Worm (Caenorhabditis elegans): ENCODE data around the gene C03E10.1.

C03E10.1 gene

DNA sequence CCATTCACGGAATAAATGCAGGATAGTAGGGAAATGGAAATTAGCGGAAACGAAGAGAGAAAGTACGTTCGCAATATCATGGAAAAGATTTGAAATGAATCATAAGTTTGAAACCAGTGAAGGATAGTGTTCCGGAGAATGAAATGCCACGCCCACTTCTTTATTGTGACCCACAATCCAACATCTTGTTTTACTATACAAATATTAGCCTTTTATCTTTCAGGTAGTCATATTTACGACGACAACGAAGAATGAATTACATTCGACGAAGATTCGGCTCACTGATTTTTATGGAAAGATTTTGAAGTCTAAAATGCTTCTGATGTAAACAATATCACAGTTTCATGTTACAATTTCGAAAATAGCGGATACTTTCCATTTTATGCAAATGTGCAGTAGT is 25.8 kb downstream of the C03E10.1 start, which contains the start of gene cutl-18:
Gene cutl-18, minus strand, starts transcription at position 101 of the 400 bp plus-strand sequence.
- TF ChIP-seq mdl-1 (tag; optimal IDR thresholded peaks at IDR 0.05) (no peak), fos-1 (tag; optimal IDR thresholded peaks at IDR 0.05) (no peak), ama-1 (optimal IDR thresholded peaks at IDR 0.05) (no peak), nhr-43 (tag; optimal IDR thresholded peaks at IDR 0.05; ENCODE audit: poor library complexity, severe bottlenecking) (no peak), nhr-76 (tag; optimal IDR thresholded peaks at IDR 0.05) (no peak), tbx-2 (tag; optimal IDR thresholded peaks at IDR 0.05) (no peak), fkh-10 (GFP tag; optimal IDR thresholded peaks at IDR 0.05) (no peak), eor-1 (tag; optimal IDR thresholded peaks at IDR 0.05) (no peak), nhr-12 (tag; optimal IDR thresholded peaks at IDR 0.05) (no peak), nhr-11 (tag; optimal IDR thresholded peaks at IDR 0.05) (no peak), elt-1 (tag; optimal IDR thresholded peaks at IDR 0.05) (no peak), nhr-237 (tag; optimal IDR thresholded peaks at IDR 0.05) (no peak), ztf-11 (tag; optimal IDR thresholded peaks at IDR 0.05) (no peak), fkh-2 (tag; optimal IDR thresholded peaks at IDR 0.05) (no peak), nhr-77 (tag; optimal IDR thresholded peaks at IDR 0.05) (no peak), ceh-16 (tag; optimal IDR thresholded peaks at IDR 0.05) (no peak), daf-12 (tag; optimal IDR thresholded peaks at IDR 0.05) (no peak), egl-5 (tag; optimal IDR thresholded peaks at IDR 0.05) (no peak)

DNA sequence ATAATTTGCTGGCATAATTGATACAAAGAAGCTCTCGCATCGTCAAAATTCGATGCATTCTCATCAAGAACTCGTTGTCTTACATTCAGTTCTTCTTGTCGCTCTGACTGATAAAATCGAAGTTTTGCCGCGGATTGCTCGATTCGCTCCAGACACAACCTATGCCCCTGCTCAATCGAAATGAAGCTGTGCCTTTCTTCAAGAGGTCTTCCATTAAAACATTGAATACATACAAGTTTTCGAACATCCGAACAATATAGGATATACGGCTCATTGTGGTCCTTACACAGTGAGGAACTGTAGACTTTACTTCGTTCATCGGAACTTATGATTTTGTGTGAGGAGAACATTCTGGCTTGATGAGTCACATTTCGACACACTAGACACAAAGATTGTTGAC is 29.9 kb downstream of the C03E10.1 start:
- no peak for TF ChIP-seq ceh-28 (tag; optimal IDR thresholded peaks at IDR 0.05)
- no peak for TF ChIP-seq ceh-9 (tag; optimal IDR thresholded peaks at IDR 0.05)
- no peak for TF ChIP-seq ztf-11 (tag; optimal IDR thresholded peaks at IDR 0.05)
- no peak for TF ChIP-seq lin-39 (tag; optimal IDR thresholded peaks at IDR 0.05)
- TF ChIP-seq skn-1 (tag; optimal IDR thresholded peaks at IDR 0.05): no peak
- no peak for TF ChIP-seq unc-62 (GFP tag; optimal IDR thresholded peaks at IDR 0.05)
- no peak for TF ChIP-seq hmg-11 (tag; optimal IDR thresholded peaks at IDR 0.05)
- TF ChIP-seq ztf-4 (tag; optimal IDR thresholded peaks at IDR 0.05): no peak
- TF ChIP-seq pqm-1 (tag; optimal IDR thresholded peaks at IDR 0.05): no peak
- TF ChIP-seq ceh-16 (tag; optimal IDR thresholded peaks at IDR 0.05): no peak

DNA sequence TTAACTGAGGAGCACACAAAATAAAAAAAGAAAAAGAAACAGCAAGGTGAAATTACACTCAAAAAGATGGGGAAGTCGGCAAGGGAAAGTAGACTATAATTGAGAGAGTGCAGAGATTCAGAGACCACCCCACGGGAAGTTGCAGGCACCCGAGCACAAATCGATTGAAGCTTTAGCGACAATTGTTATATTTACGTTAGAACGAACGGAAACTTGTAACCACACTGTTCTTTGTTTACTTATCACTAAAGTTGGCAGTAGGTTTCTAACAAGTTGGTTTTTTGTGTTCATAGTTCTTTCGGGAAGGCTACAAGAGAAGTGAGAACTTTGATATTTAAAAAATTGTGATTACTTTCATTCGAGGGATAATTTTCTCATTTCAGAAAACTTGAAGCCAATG is 30.7 kb downstream of the C03E10.1 start, which contains the start of gene F47G9.4:
Gene F47G9.4, minus strand, starts transcription at position 98 of the 400 bp plus-strand sequence.
- TF ChIP-seq daf-12 (tag; optimal IDR thresholded peaks at IDR 0.05) (no peak), lin-15B (tag; optimal IDR thresholded peaks at IDR 0.05) (no peak), pha-4 (tag; optimal IDR thresholded peaks at IDR 0.05) (peak; percentile 94), ceh-9 (tag; optimal IDR thresholded peaks at IDR 0.05) (no peak), tbx-2 (tag; optimal IDR thresholded peaks at IDR 0.05) (no peak), ZK546.5 (tag; optimal IDR thresholded peaks at IDR 0.05) (no peak), ztf-4 (tag; optimal IDR thresholded peaks at IDR 0.05) (no peak), ztf-11 (tag; optimal IDR thresholded peaks at IDR 0.05) (no peak), elt-2 (tag; optimal IDR thresholded peaks at IDR 0.05) (peak; percentile 8), unc-62 (GFP tag; optimal IDR thresholded peaks at IDR 0.05) (no peak), nhr-76 (tag; optimal IDR thresholded peaks at IDR 0.05) (no peak), egl-27 (tag; optimal IDR thresholded peaks at IDR 0.05) (no peak), zag-1 (tag; optimal IDR thresholded peaks at IDR 0.05) (no peak), nhr-43 (tag; optimal IDR thresholded peaks at IDR 0.05; ENCODE audit: poor library complexity, severe bottlenecking) (no peak), hmg-11 (tag; optimal IDR thresholded peaks at IDR 0.05) (no peak), nhr-11 (tag; optimal IDR thresholded peaks at IDR 0.05) (no peak)

DNA sequence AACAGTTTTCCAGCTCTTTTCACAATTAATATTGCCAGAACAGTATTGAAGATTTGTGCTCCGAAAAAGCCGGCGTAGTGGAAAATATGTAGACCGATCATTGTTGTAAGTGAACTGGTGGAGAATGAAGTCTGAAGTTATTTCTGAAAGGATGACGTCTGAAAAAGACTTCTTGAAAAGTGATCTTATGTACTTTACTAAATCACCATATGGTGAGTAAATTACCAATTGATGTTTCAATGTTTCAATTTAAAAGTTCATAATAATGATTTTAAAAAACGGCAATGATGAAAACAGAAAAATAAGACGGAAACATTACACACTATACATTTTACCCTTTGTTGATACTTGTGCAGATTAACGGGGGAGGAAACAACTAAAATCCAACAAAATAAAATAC is 32.7 kb downstream of the C03E10.1 start, which contains the start of gene str-141:
Gene str-141, minus strand, starts transcription at position 101 of the 400 bp plus-strand sequence.
- TF ChIP-seq nhr-77 (tag; optimal IDR thresholded peaks at IDR 0.05) (no peak), nhr-76 (tag; optimal IDR thresholded peaks at IDR 0.05) (no peak), nhr-67 (tag; optimal IDR thresholded peaks at IDR 0.05) (no peak), skn-1 (tag; optimal IDR thresholded peaks at IDR 0.05) (no peak), nhr-237 (tag; optimal IDR thresholded peaks at IDR 0.05) (no peak), hmg-11 (tag; optimal IDR thresholded peaks at IDR 0.05) (no peak), elt-1 (tag; optimal IDR thresholded peaks at IDR 0.05) (no peak), lin-15B (tag; optimal IDR thresholded peaks at IDR 0.05) (no peak), ceh-16 (tag; optimal IDR thresholded peaks at IDR 0.05) (no peak), elt-3 (tag; optimal IDR thresholded peaks at IDR 0.05) (no peak), nhr-12 (tag; optimal IDR thresholded peaks at IDR 0.05) (no peak), nhr-25 (tag; optimal IDR thresholded peaks at IDR 0.05) (no peak), ama-1 (optimal IDR thresholded peaks at IDR 0.05) (no peak), lsy-12 (tag; optimal IDR thresholded peaks at IDR 0.05) (no peak), tbx-2 (tag; optimal IDR thresholded peaks at IDR 0.05) (no peak)

All from whole organism, L3 larva.